Comparison of ENCODE assay signal across 1 fruit fly cellular context in genomic region chr3R:20850395-20851039, dm6.
TF ChIP-seq lines count a peak whose summit lies in the region.

Gene RpS30 (plus strand): TSS chr3R:20850516.

TF ChIP-seq in whole organism, embryonic, 481 proteins besides CTCF, POLR2A, EP300 and RAD21 (continued from another document and continues in another):
- TF ChIP-seq lbe (GFP tag; optimal IDR thresholded peaks at IDR 0.05; lab: Kevin White, UChicago): peak; percentile 45
- TF ChIP-seq CG13624 (GFP tag; optimal IDR thresholded peaks at IDR 0.05; lab: Kevin White, UChicago): peak; percentile 33
- TF ChIP-seq HmgZ (tag; optimal IDR thresholded peaks at IDR 0.05; lab: Kevin White, UChicago): peak; percentile 81
- no peak for TF ChIP-seq CG8388 (GFP tag; optimal IDR thresholded peaks at IDR 0.05; lab: Kevin White, UChicago)
- peak; percentile 92 for TF ChIP-seq nerfin-2 (GFP tag; IDR thresholded peaks at IDR 0.05; lab: Robert Waterston, UW; ENCODE audit: partially characterized antibody)
- peak; percentile 40 for TF ChIP-seq CG18262 (tag; optimal IDR thresholded peaks at IDR 0.05; lab: Kevin White, UChicago)
- no peak for TF ChIP-seq org-1 (GFP tag; optimal IDR thresholded peaks at IDR 0.05; lab: Kevin White, UChicago)
- TF ChIP-seq Lhr (GFP tag; optimal IDR thresholded peaks at IDR 0.05; lab: Kevin White, UChicago): peak; percentile 66
- no peak for TF ChIP-seq CG18764 (GFP tag; optimal IDR thresholded peaks at IDR 0.05; lab: Kevin White, UChicago)
- TF ChIP-seq Six4 (GFP tag; optimal IDR thresholded peaks at IDR 0.05; lab: Kevin White, UChicago): peak; percentile 3
- TF ChIP-seq Meics (GFP tag; optimal IDR thresholded peaks at IDR 0.05; lab: Kevin White, UChicago): peak; percentile 38
- no peak for TF ChIP-seq CG4360 (GFP tag; IDR thresholded peaks at IDR 0.05; lab: Robert Waterston, UW)
- TF ChIP-seq Opbp (GFP tag; IDR thresholded peaks at IDR 0.05; lab: Robert Waterston, UW; ENCODE audit: partially characterized antibody): peak; percentile 98
- no peak for TF ChIP-seq fru (optimal IDR thresholded peaks at IDR 0.05; lab: Kevin White, UChicago)
- no peak for TF ChIP-seq Hr3 (GFP tag; optimal IDR thresholded peaks at IDR 0.05; lab: Kevin White, UChicago)
- peak; percentile 93 for TF ChIP-seq Med (GFP tag; lab: Kevin White, UChicago)
- TF ChIP-seq ewg (GFP tag; optimal IDR thresholded peaks at IDR 0.05; lab: Kevin White, UChicago): peak; percentile 51
- no peak for TF ChIP-seq CG11247 (GFP tag; IDR thresholded peaks at IDR 0.05; lab: Robert Waterston, UW)
- peak; percentile 22 for TF ChIP-seq CG31365 (tag; optimal IDR thresholded peaks at IDR 0.05; lab: Kevin White, UChicago)
- peak; percentile 97 for TF ChIP-seq CG6791 (GFP tag; IDR thresholded peaks at IDR 0.05; lab: Robert Waterston, UW; ENCODE audit: partially characterized antibody)
- peak; percentile 16 for TF ChIP-seq Dek (tag; optimal IDR thresholded peaks at IDR 0.05; lab: Kevin White, UChicago)
- TF ChIP-seq Mes4 (GFP tag; optimal IDR thresholded peaks at IDR 0.05; lab: Kevin White, UChicago): peak; percentile 53
- TF ChIP-seq chinmo (GFP tag; IDR thresholded peaks at IDR 0.05; lab: Robert Waterston, UW; ENCODE audit: partially characterized antibody): peak; percentile 94
- TF ChIP-seq Dp (GFP tag; optimal IDR thresholded peaks at IDR 0.05; lab: Kevin White, UChicago): peak; percentile 61
- TF ChIP-seq CG8089 (GFP tag; optimal IDR thresholded peaks at IDR 0.05; lab: Kevin White, UChicago): peak; percentile 22
- peak; percentile 26 for TF ChIP-seq CG9609 (GFP tag; optimal IDR thresholded peaks at IDR 0.05; lab: Kevin White, UChicago)
- no peak for TF ChIP-seq CG4404 (GFP tag; IDR thresholded peaks at IDR 0.05; lab: Robert Waterston, UW)
- TF ChIP-seq odd (GFP tag; optimal IDR thresholded peaks at IDR 0.05; lab: Kevin White, UChicago): no peak
- TF ChIP-seq CG4617 (GFP tag; optimal IDR thresholded peaks at IDR 0.05; lab: Kevin White, UChicago; ENCODE audit: borderline replicate concordance): peak; percentile 74
- peak; percentile 43 for TF ChIP-seq CG9876 (GFP tag; optimal IDR thresholded peaks at IDR 0.05; lab: Kevin White, UChicago)
- TF ChIP-seq bigmax (GFP tag; optimal IDR thresholded peaks at IDR 0.05; lab: Kevin White, UChicago): peak; percentile 85
- no peak for TF ChIP-seq fd102C (GFP tag; optimal IDR thresholded peaks at IDR 0.05; lab: Kevin White, UChicago)
- TF ChIP-seq pzg (GFP tag; optimal IDR thresholded peaks at IDR 0.05; lab: Kevin White, UChicago): peak; percentile 99
- TF ChIP-seq CG31388 (GFP tag; optimal IDR thresholded peaks at IDR 0.05; lab: Kevin White, UChicago): no peak
- TF ChIP-seq CG9437 (GFP tag; optimal IDR thresholded peaks at IDR 0.05; lab: Kevin White, UChicago): no peak
- TF ChIP-seq CG34224 (GFP tag; IDR thresholded peaks at IDR 0.05; lab: Robert Waterston, UW; ENCODE audit: partially characterized antibody): peak; percentile 94
- TF ChIP-seq her (GFP tag; optimal IDR thresholded peaks at IDR 0.05; lab: Kevin White, UChicago): peak; percentile 73
- TF ChIP-seq ac (GFP tag; optimal IDR thresholded peaks at IDR 0.05; lab: Kevin White, UChicago): no peak
- TF ChIP-seq CG7928 (GFP tag; optimal IDR thresholded peaks at IDR 0.05; lab: Kevin White, UChicago): peak; percentile 84
- TF ChIP-seq NfI (GFP tag; optimal IDR thresholded peaks at IDR 0.05; lab: Kevin White, UChicago): peak; percentile 52
- peak in 1 of 2 experiments; percentile 20 for TF ChIP-seq chif (GFP tag; optimal IDR thresholded peaks at IDR 0.05; lab: Kevin White, UChicago)
- no peak for TF ChIP-seq cas (GFP tag; IDR thresholded peaks at IDR 0.05; lab: Robert Waterston, UW)
- TF ChIP-seq grau (tag; optimal IDR thresholded peaks at IDR 0.05; lab: Kevin White, UChicago): peak; percentile 49
- no peak for TF ChIP-seq CG10654 (GFP tag; optimal IDR thresholded peaks at IDR 0.05; lab: Kevin White, UChicago)
- peak; percentile 91 for TF ChIP-seq CG12659 (GFP tag; optimal IDR thresholded peaks at IDR 0.05; lab: Kevin White, UChicago)
- no peak for TF ChIP-seq H2.0 (GFP tag; IDR thresholded peaks at IDR 0.05; lab: Robert Waterston, UW)
- no peak for TF ChIP-seq pum (GFP tag; optimal IDR thresholded peaks at IDR 0.05; lab: Kevin White, UChicago)
- 0 out of 2 replicates have a peak, but pooled peaks have one; percentile 11 for TF ChIP-seq CG32767 (GFP tag; IDR thresholded peaks at IDR 0.05; lab: Robert Waterston, UW)
- no peak for TF ChIP-seq CG6175 (GFP tag; IDR thresholded peaks at IDR 0.05; lab: Robert Waterston, UW)
- TF ChIP-seq CG3163 (GFP tag; optimal IDR thresholded peaks at IDR 0.05; lab: Kevin White, UChicago): peak; percentile 10
- TF ChIP-seq CG17186 (GFP tag; optimal IDR thresholded peaks at IDR 0.05; lab: Kevin White, UChicago): peak; percentile 80
- no peak for TF ChIP-seq CG7372 (GFP tag; IDR thresholded peaks at IDR 0.05; lab: Robert Waterston, UW)
- TF ChIP-seq CG4424 (GFP tag; optimal IDR thresholded peaks at IDR 0.05; lab: Kevin White, UChicago): peak; percentile 3
- peak; percentile 98 for TF ChIP-seq bbx (GFP tag; IDR thresholded peaks at IDR 0.05; lab: Robert Waterston, UW; ENCODE audit: partially characterized antibody)
- TF ChIP-seq D19B (GFP tag; optimal IDR thresholded peaks at IDR 0.05; lab: Kevin White, UChicago): no peak
- peak; percentile 69 for TF ChIP-seq Hey (tag; optimal IDR thresholded peaks at IDR 0.05; lab: Kevin White, UChicago)
- TF ChIP-seq mirr (GFP tag; optimal IDR thresholded peaks at IDR 0.05; lab: Kevin White, UChicago): peak; percentile 38
- TF ChIP-seq CG6689 (GFP tag; IDR thresholded peaks at IDR 0.05; lab: Robert Waterston, UW): no peak
- peak; percentile 49 for TF ChIP-seq slbo (GFP tag; IDR thresholded peaks at IDR 0.05; lab: Robert Waterston, UW)
- no peak for TF ChIP-seq esg (GFP tag; conservative IDR thresholded peaks at IDR 0.05; lab: Robert Waterston, UW)
- TF ChIP-seq CG10366 (GFP tag; IDR thresholded peaks at IDR 0.05; lab: Robert Waterston, UW): peak; percentile 26; the same call in 1 of the 2 replicates
- TF ChIP-seq nau (GFP tag; optimal IDR thresholded peaks at IDR 0.05; lab: Kevin White, UChicago): peak; percentile 2
- peak; percentile 49 for TF ChIP-seq Max (GFP tag; optimal IDR thresholded peaks at IDR 0.05; lab: Kevin White, UChicago)
- TF ChIP-seq Nf-YA (GFP tag; IDR thresholded peaks at IDR 0.05; lab: Robert Waterston, UW): no peak
- TF ChIP-seq CG2129 (GFP tag; IDR thresholded peaks at IDR 0.05; lab: Robert Waterston, UW; ENCODE audit: partially characterized antibody): peak; percentile 92
- peak; percentile 21 for TF ChIP-seq CG33557 (GFP tag; optimal IDR thresholded peaks at IDR 0.05; lab: Kevin White, UChicago)
- TF ChIP-seq CG5953 (GFP tag; IDR thresholded peaks at IDR 0.05; lab: Robert Waterston, UW): no peak
- TF ChIP-seq trem (tag; optimal IDR thresholded peaks at IDR 0.05; lab: Kevin White, UChicago): peak; percentile 87
- TF ChIP-seq CG17912 (GFP tag; optimal IDR thresholded peaks at IDR 0.05; lab: Kevin White, UChicago): no peak
- peak; percentile 72 for TF ChIP-seq nmo (GFP tag; optimal IDR thresholded peaks at IDR 0.05; lab: Kevin White, UChicago)
- TF ChIP-seq rib (GFP tag; IDR thresholded peaks at IDR 0.05; lab: Robert Waterston, UW): 0 out of 2 replicates have a peak, but pooled peaks have one; percentile 41
- peak; percentile 70 for TF ChIP-seq gro (GFP tag; optimal IDR thresholded peaks at IDR 0.05; lab: Kevin White, UChicago)
- peak; percentile 95 for TF ChIP-seq Scr (GFP tag; IDR thresholded peaks at IDR 0.05; lab: Robert Waterston, UW; ENCODE audit: partially characterized antibody)
- TF ChIP-seq ci (GFP tag; IDR thresholded peaks at IDR 0.05; lab: Robert Waterston, UW): peak; percentile 42; the same call in 2 of the 3 replicates
- TF ChIP-seq corto (GFP tag; optimal IDR thresholded peaks at IDR 0.05; lab: Kevin White, UChicago): no peak
- TF ChIP-seq sim (GFP tag; IDR thresholded peaks at IDR 0.05; lab: Robert Waterston, UW): no peak
- TF ChIP-seq Sox100B (GFP tag; optimal IDR thresholded peaks at IDR 0.05; lab: Kevin White, UChicago): no peak
- TF ChIP-seq lab (GFP tag; optimal IDR thresholded peaks at IDR 0.05; lab: Kevin White, UChicago): peak; percentile 58
- TF ChIP-seq CG17359 (tag; optimal IDR thresholded peaks at IDR 0.05; lab: Kevin White, UChicago): peak; percentile 28
- TF ChIP-seq CG18619 (GFP tag; optimal IDR thresholded peaks at IDR 0.05; lab: Kevin White, UChicago): peak; percentile 5
- TF ChIP-seq NC2α (GFP tag; optimal IDR thresholded peaks at IDR 0.05; lab: Kevin White, UChicago): no peak
- no peak for TF ChIP-seq disco-r (GFP tag; optimal IDR thresholded peaks at IDR 0.05; lab: Kevin White, UChicago)
- TF ChIP-seq HLH3B (GFP tag; IDR thresholded peaks at IDR 0.05; lab: Robert Waterston, UW): no peak
- peak; percentile 8 for TF ChIP-seq CG2202 (tag; optimal IDR thresholded peaks at IDR 0.05; lab: Kevin White, UChicago)
- TF ChIP-seq otp (GFP tag; IDR thresholded peaks at IDR 0.05; lab: Robert Waterston, UW): no peak
- peak; percentile 7 for TF ChIP-seq D19A (tag; optimal IDR thresholded peaks at IDR 0.05; lab: Kevin White, UChicago)
- no peak for TF ChIP-seq B-H1 (GFP tag; IDR thresholded peaks at IDR 0.05; lab: Robert Waterston, UW)
- TF ChIP-seq shn (GFP tag; optimal IDR thresholded peaks at IDR 0.05; lab: Kevin White, UChicago): no peak
- no peak for TF ChIP-seq al (GFP tag; IDR thresholded peaks at IDR 0.05; lab: Robert Waterston, UW)
- TF ChIP-seq tll (GFP tag; optimal IDR thresholded peaks at IDR 0.05; lab: Kevin White, UChicago): peak in 1 of 2 experiments; percentile 31
- peak; percentile 12 for TF ChIP-seq scrt (GFP tag; optimal IDR thresholded peaks at IDR 0.05; lab: Kevin White, UChicago)
- TF ChIP-seq hth (optimal IDR thresholded peaks at IDR 0.05; lab: Kevin White, UChicago): no peak
- peak; percentile 51 for TF ChIP-seq CG10147 (GFP tag; optimal IDR thresholded peaks at IDR 0.05; lab: Kevin White, UChicago)
- no peak for TF ChIP-seq MTF-1 (GFP tag; optimal IDR thresholded peaks at IDR 0.05; lab: Kevin White, UChicago; ENCODE audit: borderline replicate concordance)
- peak; percentile 43 for TF ChIP-seq Dad (GFP tag; optimal IDR thresholded peaks at IDR 0.05; lab: Kevin White, UChicago)
- no peak for TF ChIP-seq CG34422 (GFP tag; IDR thresholded peaks at IDR 0.05; lab: Robert Waterston, UW)
- TF ChIP-seq Nf-YB (GFP tag; optimal IDR thresholded peaks at IDR 0.05; lab: Kevin White, UChicago): peak; percentile 44
- peak; percentile 26 for TF ChIP-seq salm (tag; optimal IDR thresholded peaks at IDR 0.05; lab: Kevin White, UChicago)
- peak; percentile 61 for TF ChIP-seq E2f2 (GFP tag; IDR thresholded peaks at IDR 0.05; lab: Robert Waterston, UW)
- peak; percentile 97 for TF ChIP-seq stwl (tag; optimal IDR thresholded peaks at IDR 0.05; lab: Kevin White, UChicago)
- peak; percentile 19 for TF ChIP-seq CG2875 (GFP tag; optimal IDR thresholded peaks at IDR 0.05; lab: Kevin White, UChicago)
- TF ChIP-seq CG18011 (GFP tag; optimal IDR thresholded peaks at IDR 0.05; lab: Kevin White, UChicago): peak; percentile 20
- no peak for TF ChIP-seq Elba2 (GFP tag; optimal IDR thresholded peaks at IDR 0.05; lab: Kevin White, UChicago)
- no peak for TF ChIP-seq h (optimal IDR thresholded peaks at IDR 0.05; lab: Kevin White, UChicago)
- no peak for TF ChIP-seq danr (GFP tag; IDR thresholded peaks at IDR 0.05; lab: Robert Waterston, UW)
- TF ChIP-seq CG4854 (GFP tag; optimal IDR thresholded peaks at IDR 0.05; lab: Kevin White, UChicago): peak; percentile 33
- TF ChIP-seq Myb (GFP tag; optimal IDR thresholded peaks at IDR 0.05; lab: Kevin White, UChicago): peak; percentile 98
- no peak for TF ChIP-seq BtbVII (GFP tag; optimal IDR thresholded peaks at IDR 0.05; lab: Kevin White, UChicago)
- peak; percentile 22 for TF ChIP-seq CG7839 (tag; optimal IDR thresholded peaks at IDR 0.05; lab: Kevin White, UChicago)
- TF ChIP-seq CG13424 (tag; optimal IDR thresholded peaks at IDR 0.05; lab: Kevin White, UChicago): peak; percentile 33
- TF ChIP-seq caup (GFP tag; optimal IDR thresholded peaks at IDR 0.05; lab: Kevin White, UChicago; ENCODE audit: severe bottlenecking): peak; percentile 42
- peak; percentile 10 for TF ChIP-seq CG7786 (GFP tag; optimal IDR thresholded peaks at IDR 0.05; lab: Kevin White, UChicago)
- peak; percentile 98 for TF ChIP-seq amos (GFP tag; IDR thresholded peaks at IDR 0.05; lab: Robert Waterston, UW; ENCODE audit: partially characterized antibody)
- TF ChIP-seq CG11723 (GFP tag; optimal IDR thresholded peaks at IDR 0.05; lab: Kevin White, UChicago): no peak
- TF ChIP-seq Hr51 (GFP tag; optimal IDR thresholded peaks at IDR 0.05; lab: Kevin White, UChicago): peak in 1 of 2 experiments; percentile 33
- TF ChIP-seq CG3726 (GFP tag; IDR thresholded peaks at IDR 0.05; lab: Robert Waterston, UW): no peak
- peak; percentile 59 for TF ChIP-seq Fer1 (GFP tag; optimal IDR thresholded peaks at IDR 0.05; lab: Kevin White, UChicago)
- peak; percentile 98 for TF ChIP-seq BEAF-32 (GFP tag; optimal IDR thresholded peaks at IDR 0.05; lab: Kevin White, UChicago)
- peak; percentile 37 for TF ChIP-seq ftz-f1 (GFP tag; optimal IDR thresholded peaks at IDR 0.05; lab: Kevin White, UChicago)
- peak; percentile 92 for TF ChIP-seq ato (GFP tag; IDR thresholded peaks at IDR 0.05; lab: Robert Waterston, UW; ENCODE audit: partially characterized antibody)
- peak; percentile 96 for TF ChIP-seq MESR4 (GFP tag; optimal IDR thresholded peaks at IDR 0.05; lab: Kevin White, UChicago)
- peak; percentile 75 for TF ChIP-seq Sin3A (optimal IDR thresholded peaks at IDR 0.05; lab: Kevin White, UChicago)
- peak; percentile 91 for TF ChIP-seq dm (GFP tag; optimal IDR thresholded peaks at IDR 0.05; lab: Kevin White, UChicago)
- no peak for TF ChIP-seq Hmx (GFP tag; optimal IDR thresholded peaks at IDR 0.05; lab: Kevin White, UChicago)
- no peak for TF ChIP-seq CG16815 (GFP tag; optimal IDR thresholded peaks at IDR 0.05; lab: Kevin White, UChicago)
- no peak for TF ChIP-seq sima (GFP tag; optimal IDR thresholded peaks at IDR 0.05; lab: Kevin White, UChicago)
- TF ChIP-seq CG3847 (GFP tag; IDR thresholded peaks at IDR 0.05; lab: Robert Waterston, UW): peak; percentile 71
- TF ChIP-seq row (GFP tag; IDR thresholded peaks at IDR 0.05; lab: Robert Waterston, UW): peak; percentile 47; the same call in 2 of the 3 replicates
- no peak for TF ChIP-seq pita (GFP tag; optimal IDR thresholded peaks at IDR 0.05; lab: Kevin White, UChicago)
- peak; percentile 34 for TF ChIP-seq nerfin-1 (tag; optimal IDR thresholded peaks at IDR 0.05; lab: Kevin White, UChicago)
- no peak for TF ChIP-seq hkb (optimal IDR thresholded peaks at IDR 0.05; lab: Kevin White, UChicago)
- TF ChIP-seq hkb (GFP tag; IDR thresholded peaks at IDR 0.05; lab: Robert Waterston, UW): 0 out of 2 replicates have a peak, but pooled peaks have one; percentile 19
